Worm (Caenorhabditis elegans): Measurements from ENCODE around the gene cyp-14A2.

- no peak for TF ChIP-seq fkh-2 (tag; optimal IDR thresholded peaks at IDR 0.05)
- no peak for TF ChIP-seq egl-27 (tag; optimal IDR thresholded peaks at IDR 0.05)
- no peak for TF ChIP-seq zag-1 (tag; optimal IDR thresholded peaks at IDR 0.05)
These were observed 19.2 kb upstream of the cyp-14A2 start, which contains the start of gene R04D3.4 for ce11 chrX:13288715-13289114.

Measured in whole organism, L3 larva.